Worm (Caenorhabditis elegans) whole organism, L2 larva: ENCODE data around the gene gln-5.
A peak's percentile ranks its signal among the peaks of the same experiment; 100 is the strongest.
"Not testable (repeated sequence)": the region's sequence is repeated elsewhere in the genome, so short reads cannot be mapped to it uniquely, and the experiment has no call there.

Source experiments
- C34F6.9 ChIP-seq: fragments of 150-350 bp; optimal IDR thresholded peaks from 2 replicates; lab custom pipeline; 2014; ENCODE audit warnings: missing biosample characterization, missing genetic modification characterization
- F13H6.1 ChIP-seq: sonication (generic microtip); optimal IDR thresholded peaks from 2 replicates; lab custom pipeline; 2016; ENCODE audit warnings: missing genetic modification characterization, missing compliant biosample characterization
- R02D3.7 ChIP-seq: fragments of 150-350 bp; optimal IDR thresholded peaks from 2 replicates; lab custom pipeline; 2014; ENCODE audit warnings: missing biosample characterization, missing genetic modification characterization
- alr-1 ChIP-seq: fragments of 150-350 bp; optimal IDR thresholded peaks from 2 replicates; lab custom pipeline; 2014; ENCODE audit warnings: missing biosample characterization, missing genetic modification characterization
- dmd-4 ChIP-seq: sonication (generic microtip); optimal IDR thresholded peaks from 2 replicates; lab custom pipeline; 2017; ENCODE audit warnings: missing biosample characterization, missing genetic modification characterization
- egl-27 ChIP-seq: sonication (generic microtip); optimal IDR thresholded peaks from 3 replicates; lab custom pipeline; 2017; ENCODE audit warnings: missing biosample characterization, missing genetic modification reagents, missing genetic modification characterization
- elt-3 ChIP-seq: sonication (generic microtip); optimal IDR thresholded peaks from 2 replicates; lab custom pipeline; 2017; ENCODE audit warnings: missing biosample characterization, missing genetic modification characterization
- gmeb-1 ChIP-seq: fragments of 150-350 bp; optimal IDR thresholded peaks from 2 replicates; lab custom pipeline; 2014; ENCODE audit warnings: missing biosample characterization, missing genetic modification characterization
- lin-11 ChIP-seq: fragments of 150-350 bp; sonication (generic microtip); optimal IDR thresholded peaks from 2 replicates; lab custom pipeline; 2014; ENCODE audit warnings: missing biosample characterization, missing genetic modification characterization, inconsistent platforms, mixed read lengths
- lin-13 ChIP-seq: fragments of 150-350 bp; optimal IDR thresholded peaks from 2 replicates; lab custom pipeline; 2014; ENCODE audit warnings: missing biosample characterization, missing genetic modification reagents, missing genetic modification characterization
- lin-39 ChIP-seq: fragments of 150-350 bp; optimal IDR thresholded peaks from 2 replicates; lab custom pipeline; 2014; ENCODE audit warnings: missing biosample characterization, missing genetic modification reagents, missing genetic modification characterization
- lsy-2 ChIP-seq, 2 experiments: fragments of 150-350 bp in 1 of 2; sonication (generic microtip) in 1 of 2; optimal IDR thresholded peaks; 2 replicates each; lab custom pipeline; 2014 to 2017; ENCODE audit warnings: missing biosample characterization in 2 of 2, missing genetic modification characterization in 2 of 2
- mab-5 ChIP-seq: fragments of 150-350 bp; optimal IDR thresholded peaks from 2 replicates; lab custom pipeline; 2014; ENCODE audit warnings: missing biosample characterization, missing genetic modification characterization
- mbf-1 ChIP-seq: sonication (generic microtip); optimal IDR thresholded peaks from 2 replicates; lab custom pipeline; 2017; ENCODE audit warnings: missing biosample characterization, missing genetic modification characterization
- nhr-10 ChIP-seq: sonication (generic microtip); optimal IDR thresholded peaks from 2 replicates; lab custom pipeline; 2017; ENCODE audit warnings: missing biosample characterization, missing genetic modification characterization
- nhr-11 ChIP-seq: fragments of 150-350 bp; optimal IDR thresholded peaks from 2 replicates; lab custom pipeline; 2014; ENCODE audit warnings: missing biosample characterization, missing genetic modification characterization
- nhr-129 ChIP-seq: fragments of 150-350 bp; optimal IDR thresholded peaks from 2 replicates; lab custom pipeline; 2014; ENCODE audit warnings: missing biosample characterization, missing genetic modification characterization
- nhr-23 ChIP-seq: fragments of 150-350 bp; optimal IDR thresholded peaks from 2 replicates; lab custom pipeline; 2014; ENCODE audit warnings: missing biosample characterization, missing genetic modification reagents, missing genetic modification characterization
- nhr-237 ChIP-seq: fragments of 150-350 bp; optimal IDR thresholded peaks from 2 replicates; lab custom pipeline; 2014; ENCODE audit warnings: missing biosample characterization, missing genetic modification characterization
- nhr-25 ChIP-seq: fragments of 150-350 bp; sonication (generic microtip); optimal IDR thresholded peaks from 3 replicates; lab custom pipeline; 2014; ENCODE audit warnings: missing biosample characterization, missing genetic modification characterization
- nhr-77 ChIP-seq: fragments of 150-350 bp; optimal IDR thresholded peaks from 2 replicates; lab custom pipeline; 2014; ENCODE audit warnings: missing biosample characterization, missing genetic modification characterization
- sem-4 ChIP-seq: fragments of 150-350 bp; optimal IDR thresholded peaks from 2 replicates; lab custom pipeline; 2014; ENCODE audit warnings: missing biosample characterization, missing genetic modification reagents, missing genetic modification characterization
- skn-1 ChIP-seq: sonication (generic microtip); optimal IDR thresholded peaks from 2 replicates; lab custom pipeline; 2017; ENCODE audit warnings: missing biosample characterization, missing genetic modification characterization
- sma-3 ChIP-seq: sonication (generic microtip); optimal IDR thresholded peaks from 2 replicates; lab custom pipeline; 2016; ENCODE audit warnings: missing genetic modification reagents, missing genetic modification characterization, missing compliant biosample characterization
- sma-9 ChIP-seq, 2 experiments: fragments of 150-350 bp in 1 of 2; sonication (generic microtip) in 1 of 2; optimal IDR thresholded peaks; 2 replicates each; lab custom pipeline; 2014 to 2016; ENCODE audit warnings: missing genetic modification characterization in 2 of 2, mild to moderate bottlenecking in 1 of 2, missing biosample characterization in 1 of 2, missing compliant biosample characterization in 1 of 2, missing genetic modification reagents in 1 of 2, moderate library complexity in 1 of 2
- unc-39 ChIP-seq: fragments of 150-350 bp; optimal IDR thresholded peaks from 2 replicates; lab custom pipeline; 2014; ENCODE audit warnings: missing biosample characterization, missing genetic modification characterization
- unc-55 ChIP-seq: fragments of 150-350 bp; sonication (generic microtip); optimal IDR thresholded peaks from 3 replicates; lab custom pipeline; 2014; ENCODE audit warnings: missing biosample characterization, missing genetic modification reagents, missing genetic modification characterization
- unc-62 ChIP-seq: fragments of 150-350 bp; optimal IDR thresholded peaks from 2 replicates; lab custom pipeline; 2014; ENCODE audit warnings: missing biosample characterization, missing genetic modification reagents, missing genetic modification characterization
- ztf-11 ChIP-seq: sonication (generic microtip); optimal IDR thresholded peaks from 2 replicates; lab custom pipeline; 2017; ENCODE audit warnings: missing biosample characterization, missing genetic modification characterization
- ztf-4 ChIP-seq: fragments of 150-350 bp; optimal IDR thresholded peaks from 2 replicates; lab custom pipeline; 2014; ENCODE audit warnings: missing biosample characterization, missing genetic modification characterization

Gene gln-5

DNA sequence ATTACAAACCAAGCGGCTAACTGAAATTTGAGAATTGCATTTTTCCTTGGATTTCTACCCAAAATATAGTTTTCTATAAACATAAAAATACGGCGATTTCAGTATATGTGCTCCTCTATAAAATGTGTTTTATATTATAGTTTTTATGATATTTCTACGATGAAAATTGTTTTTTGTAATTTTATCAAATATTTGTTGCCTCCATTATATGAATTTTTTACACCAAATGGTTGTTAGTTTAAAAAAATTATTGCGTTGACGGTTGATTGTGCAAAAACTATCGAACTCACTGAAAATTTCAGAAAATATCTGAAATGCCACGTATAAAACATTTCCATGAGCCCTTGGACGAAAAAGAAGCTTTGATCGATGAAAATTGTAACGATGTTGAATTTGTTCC lies 34.8 kb upstream of the gln-5 start, which contains the start of gene T28F3.9:
Gene T28F3.9, plus strand, starts transcription at position 301 of the 400 bp plus-strand sequence.
- TF ChIP-seq alr-1 = no peak
- TF ChIP-seq lin-39 (tag; lab: Kevin White, UChicago) = no peak

DNA sequence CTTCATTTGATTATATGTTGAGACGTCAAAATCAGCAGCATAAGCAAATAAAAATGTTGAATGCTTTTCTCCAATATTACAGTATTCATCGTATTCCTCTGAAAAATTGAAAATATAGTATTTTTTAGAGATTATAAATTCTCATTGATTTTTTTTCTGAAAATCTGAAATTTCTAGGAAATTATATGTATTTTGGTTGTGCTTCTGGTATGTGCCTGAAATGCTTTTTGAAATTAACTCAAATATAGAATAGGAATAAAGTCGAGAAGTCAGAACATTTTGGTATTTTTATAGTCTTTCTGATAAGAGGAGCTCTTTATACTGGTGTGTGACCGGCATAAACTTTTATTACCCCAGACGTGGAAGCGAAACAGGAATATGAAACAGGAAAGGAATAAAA lies 33.8 kb upstream of the gln-5 start, which contains the start of gene T28F3.8:
Gene T28F3.8, minus strand, starts transcription at position 101 of the 400 bp plus-strand sequence.
- TF ChIP-seq unc-39 (tag; lab: Kevin White, UChicago); gmeb-1; lin-13 (GFP tag; lab: Kevin White, UChicago): not testable (repeated sequence)
- TF ChIP-seq, all 48 proteins: peak for 0; not testable (repeated sequence) for 48

DNA sequence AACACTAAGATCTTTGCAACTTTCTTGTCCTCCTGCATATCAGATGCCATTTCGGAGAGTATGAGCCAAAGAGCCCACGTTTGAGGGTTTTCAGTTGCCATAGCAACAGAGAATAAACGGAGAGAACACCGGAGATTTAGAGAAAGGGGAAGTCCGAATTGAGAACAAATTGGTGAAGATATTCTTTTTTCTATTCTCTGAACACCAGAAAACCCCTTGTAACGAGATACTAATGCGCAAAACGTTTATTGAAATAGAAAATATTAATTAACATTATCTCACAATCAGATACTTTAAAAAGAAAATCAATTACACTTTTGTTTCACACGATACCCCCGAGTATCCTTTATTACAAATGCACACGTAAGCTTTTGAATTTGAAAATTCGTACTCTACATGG lies 28.5 kb upstream of the gln-5 start, which contains the start of gene ifta-2:
Gene ifta-2, minus strand, starts transcription at position 101 of the 400 bp plus-strand sequence.
- no peak for TF ChIP-seq egl-27 (tag; lab: Kevin White, UChicago)
- TF ChIP-seq mab-5 (tag; lab: Kevin White, UChicago) = no peak
- no peak for TF ChIP-seq sma-9 (GFP tag; optimal IDR thresholded peaks at IDR 0.05; lab: Kevin White, UChicago)
- no peak for TF ChIP-seq sma-9 (tag; optimal IDR thresholded peaks at IDR 0.05; lab: Kevin White, UChicago)
- TF ChIP-seq lin-11 (tag; lab: Kevin White, UChicago) = no peak
- TF ChIP-seq alr-1 = no peak
- no peak for TF ChIP-seq nhr-10 (tag; lab: Kevin White, UChicago)
- TF ChIP-seq sem-4 (tag; lab: Kevin White, UChicago) = no peak
- TF ChIP-seq nhr-237 (tag; lab: Kevin White, UChicago) = no peak
- no peak for TF ChIP-seq unc-39 (tag; lab: Kevin White, UChicago)
- TF ChIP-seq elt-3 (tag; lab: Kevin White, UChicago) = no peak
- TF ChIP-seq lin-39 (tag; lab: Kevin White, UChicago) = no peak
- no peak for TF ChIP-seq lsy-2 (tag; optimal IDR thresholded peaks at IDR 0.05; lab: Kevin White, UChicago)

DNA sequence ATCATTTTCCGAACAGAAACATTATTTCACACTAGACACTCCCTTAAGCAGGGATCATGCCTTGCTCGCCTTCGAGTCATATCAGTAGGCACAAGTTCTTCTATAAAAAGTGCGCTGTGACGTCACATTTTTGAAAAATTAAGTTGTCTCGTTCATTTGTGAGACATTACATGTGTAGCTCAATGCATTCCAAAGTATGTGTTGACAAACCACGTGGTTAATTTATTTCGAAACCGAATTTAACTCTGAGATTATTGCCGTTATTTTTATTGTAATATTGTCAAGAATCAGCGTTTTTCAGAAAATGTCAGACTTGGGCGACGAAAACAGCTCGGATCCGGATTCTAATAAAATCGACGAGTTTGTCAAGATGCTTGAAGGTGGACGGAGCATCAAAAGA lies 21.0 kb upstream of the gln-5 start, which contains the start of gene T28F3.5:
Gene T28F3.5, plus strand, starts transcription at position 301 of the 400 bp plus-strand sequence.
- TF ChIP-seq elt-3 (tag; lab: Kevin White, UChicago) = no peak
- no peak for TF ChIP-seq dmd-4
- no peak for TF ChIP-seq lin-13 (GFP tag; lab: Kevin White, UChicago)
- no peak for TF ChIP-seq ztf-4 (tag; lab: Kevin White, UChicago)
- no peak for TF ChIP-seq lsy-2 (tag; optimal IDR thresholded peaks at IDR 0.05; lab: Kevin White, UChicago)
- TF ChIP-seq sma-3 (GFP tag; lab: Kevin White, UChicago) = no peak
- no peak for TF ChIP-seq sem-4 (tag; lab: Kevin White, UChicago)
- no peak for TF ChIP-seq C34F6.9 (tag; lab: Kevin White, UChicago)
- no peak for TF ChIP-seq lin-11 (tag; lab: Kevin White, UChicago)
- no peak for TF ChIP-seq nhr-25 (tag; lab: Kevin White, UChicago)
- no peak for TF ChIP-seq unc-39 (tag; lab: Kevin White, UChicago)
- no peak for TF ChIP-seq nhr-11 (tag; lab: Kevin White, UChicago)
- TF ChIP-seq ztf-11 (tag; lab: Kevin White, UChicago) = no peak
- TF ChIP-seq skn-1 (tag; lab: Kevin White, UChicago) = no peak
- TF ChIP-seq nhr-77 (tag; lab: Kevin White, UChicago) = no peak

DNA sequence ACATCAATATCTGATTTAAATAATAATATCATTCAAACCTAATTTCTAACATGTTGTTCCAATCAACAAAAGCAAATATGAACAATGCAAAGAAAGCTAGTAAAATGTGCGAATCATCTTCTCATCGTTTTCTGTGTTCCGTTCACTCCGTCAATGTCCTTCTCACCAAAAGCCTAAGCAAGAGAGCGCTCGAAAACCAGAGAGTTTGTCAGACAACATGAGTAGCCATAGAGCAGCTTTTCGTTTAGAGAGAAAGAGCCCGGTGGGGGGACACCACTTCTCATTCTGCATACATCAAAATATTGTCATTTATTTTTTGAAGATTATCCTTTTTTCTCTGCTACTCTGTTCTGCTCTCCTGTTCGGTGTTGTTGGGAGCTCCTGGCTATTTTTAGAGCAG lies 20.2 kb upstream of the gln-5 start:
- peak; percentile 72 for TF ChIP-seq unc-55 (GFP tag; lab: Kevin White, UChicago)
- no peak for TF ChIP-seq sma-9 (GFP tag; optimal IDR thresholded peaks at IDR 0.05; lab: Kevin White, UChicago)
- no peak for TF ChIP-seq sma-9 (tag; optimal IDR thresholded peaks at IDR 0.05; lab: Kevin White, UChicago)
- TF ChIP-seq ztf-11 (tag; lab: Kevin White, UChicago) = no peak
- TF ChIP-seq lin-39 (tag; lab: Kevin White, UChicago) = no peak
- no peak for TF ChIP-seq R02D3.7 (tag; lab: Kevin White, UChicago)
- TF ChIP-seq F13H6.1 (tag; lab: Kevin White, UChicago) = no peak
- TF ChIP-seq C34F6.9 (tag; lab: Kevin White, UChicago) = peak; percentile 69
- no peak for TF ChIP-seq nhr-23 (tag; lab: Kevin White, UChicago)
- no peak for TF ChIP-seq egl-27 (tag; lab: Kevin White, UChicago)
- TF ChIP-seq mbf-1 (tag; lab: Kevin White, UChicago) = no peak
- no peak for TF ChIP-seq unc-62 (GFP tag; lab: Kevin White, UChicago)
- TF ChIP-seq sma-3 (GFP tag; lab: Kevin White, UChicago) = no peak
- TF ChIP-seq nhr-129 (tag; lab: Kevin White, UChicago) = peak; percentile 20
